Worm (Caenorhabditis elegans) whole organism, L3 larva: ENCODE measurements around the gene nlp-3.

Experiments used
- R02D3.7 ChIP-seq: fragments of 150-350 bp; optimal IDR thresholded peaks from 2 replicates; lab custom pipeline; 2014; ENCODE audit warnings: missing biosample characterization, missing genetic modification characterization
- ZK546.5 ChIP-seq: sonication (generic microtip); optimal IDR thresholded peaks from 2 replicates; lab custom pipeline; 2017; ENCODE audit warnings: missing biosample characterization, missing genetic modification characterization
- ama-1 ChIP-seq: fragments of 150-350 bp; optimal IDR thresholded peaks from 2 replicates; lab custom pipeline; 2018
- ceh-16 ChIP-seq: sonication (generic microtip); optimal IDR thresholded peaks from 2 replicates; lab custom pipeline; 2017; ENCODE audit warnings: missing biosample characterization, missing genetic modification characterization
- ceh-9 ChIP-seq: sonication (generic microtip); optimal IDR thresholded peaks from 2 replicates; lab custom pipeline; 2018; ENCODE audit warnings: missing biosample characterization, missing genetic modification characterization
- egl-5 ChIP-seq: fragments of 150-350 bp; optimal IDR thresholded peaks from 2 replicates; lab custom pipeline; 2017; ENCODE audit warnings: missing biosample characterization, missing genetic modification reagents, missing genetic modification characterization, inconsistent platforms
- elt-1 ChIP-seq: fragments of 150-350 bp; optimal IDR thresholded peaks from 2 replicates; lab custom pipeline; 2014; ENCODE audit warnings: missing biosample characterization, missing genetic modification characterization
- elt-2 ChIP-seq: sonication (generic microtip); optimal IDR thresholded peaks from 2 replicates; lab custom pipeline; 2016; ENCODE audit warnings: missing genetic modification reagents, mild to moderate bottlenecking, missing genetic modification characterization, missing compliant biosample characterization
- eor-1 ChIP-seq, 2 experiments: fragments of 150-350 bp; optimal IDR thresholded peaks; 2 replicates each; lab custom pipeline; 2014 to 2018; ENCODE audit warnings: missing biosample characterization in 2 of 2, missing genetic modification characterization in 2 of 2
- fkh-10 ChIP-seq: sonication (generic microtip); optimal IDR thresholded peaks from 2 replicates; lab custom pipeline; 2017; ENCODE audit warnings: missing biosample characterization, missing genetic modification reagents, missing genetic modification characterization
- fos-1 ChIP-seq: fragments of 150-350 bp; optimal IDR thresholded peaks from 2 replicates; lab custom pipeline; 2014; ENCODE audit warnings: missing biosample characterization, missing genetic modification characterization
- hmg-11 ChIP-seq: sonication (generic microtip); optimal IDR thresholded peaks from 2 replicates; lab custom pipeline; 2016; ENCODE audit warnings: missing genetic modification characterization, missing compliant biosample characterization
- jun-1 ChIP-seq: fragments of 150-350 bp; optimal IDR thresholded peaks from 2 replicates; lab custom pipeline; 2014; ENCODE audit warnings: missing biosample characterization, missing genetic modification reagents, missing genetic modification characterization
- lin-15B ChIP-seq: fragments of 150-350 bp; optimal IDR thresholded peaks from 2 replicates; lab custom pipeline; 2014; ENCODE audit warnings: missing biosample characterization, missing genetic modification characterization
- lin-39 ChIP-seq: fragments of 150-350 bp; optimal IDR thresholded peaks from 2 replicates; lab custom pipeline; 2018; ENCODE audit warnings: missing biosample characterization, missing genetic modification reagents, missing genetic modification characterization
- nhr-12 ChIP-seq: fragments of 150-350 bp; optimal IDR thresholded peaks from 2 replicates; lab custom pipeline; 2014; ENCODE audit warnings: missing biosample characterization, missing genetic modification characterization
- nhr-237 ChIP-seq: fragments of 150-350 bp; optimal IDR thresholded peaks from 2 replicates; lab custom pipeline; 2014; ENCODE audit warnings: missing biosample characterization, missing genetic modification characterization
- nhr-25 ChIP-seq: sonication (generic microtip); optimal IDR thresholded peaks from 2 replicates; lab custom pipeline; 2017; ENCODE audit warnings: missing biosample characterization, missing genetic modification characterization
- nhr-28 ChIP-seq: fragments of 150-350 bp; optimal IDR thresholded peaks from 2 replicates; lab custom pipeline; 2014; ENCODE audit warnings: missing biosample characterization, missing genetic modification characterization
- nhr-43 ChIP-seq: sonication (generic microtip); optimal IDR thresholded peaks from 2 replicates; lab custom pipeline; 2016; ENCODE audit warnings: mild to moderate bottlenecking, missing genetic modification characterization, missing compliant biosample characterization; ENCODE audit not compliant: poor library complexity, severe bottlenecking
- nhr-67 ChIP-seq: fragments of 150-350 bp; optimal IDR thresholded peaks from 2 replicates; lab custom pipeline; 2014; ENCODE audit warnings: missing biosample characterization, missing genetic modification characterization
- nhr-76 ChIP-seq: fragments of 150-350 bp; sonication (generic microtip); optimal IDR thresholded peaks from 5 replicates; lab custom pipeline; 2014; ENCODE audit warnings: missing biosample characterization, missing genetic modification characterization
- nhr-77 ChIP-seq: fragments of 150-350 bp; optimal IDR thresholded peaks from 2 replicates; lab custom pipeline; 2014; ENCODE audit warnings: missing biosample characterization, missing genetic modification characterization
- pha-4 ChIP-seq: fragments of 150-350 bp; optimal IDR thresholded peaks from 2 replicates; lab custom pipeline; 2014; ENCODE audit warnings: missing biosample characterization, missing genetic modification reagents, missing genetic modification characterization
- pqm-1 ChIP-seq: fragments of 150-350 bp; optimal IDR thresholded peaks from 2 replicates; lab custom pipeline; 2017; ENCODE audit warnings: missing biosample characterization, missing genetic modification characterization, inconsistent platforms
- sea-2 ChIP-seq: fragments of 150-350 bp; sonication (generic microtip); optimal IDR thresholded peaks from 4 replicates; lab custom pipeline; 2014; ENCODE audit warnings: missing biosample characterization, missing genetic modification reagents, missing genetic modification characterization
- skn-1 ChIP-seq: fragments of 150-350 bp; optimal IDR thresholded peaks from 2 replicates; lab custom pipeline; 2014; ENCODE audit warnings: missing biosample characterization, missing genetic modification characterization
- snpc-4 ChIP-seq: fragments of 150-350 bp; optimal IDR thresholded peaks from 2 replicates; lab custom pipeline; 2014; ENCODE audit warnings: missing biosample characterization, missing genetic modification characterization
- unc-62 ChIP-seq: fragments of 150-350 bp; sonication (generic microtip); optimal IDR thresholded peaks from 4 replicates; lab custom pipeline; 2014; ENCODE audit warnings: missing biosample characterization, missing genetic modification reagents, missing genetic modification characterization
- zag-1 ChIP-seq: fragments of 150-350 bp; optimal IDR thresholded peaks from 2 replicates; lab custom pipeline; 2014; ENCODE audit warnings: missing biosample characterization, missing genetic modification characterization
- ztf-11 ChIP-seq: fragments of 150-350 bp; optimal IDR thresholded peaks from 2 replicates; lab custom pipeline; 2014; ENCODE audit warnings: missing biosample characterization, missing genetic modification characterization
- ztf-4 ChIP-seq: fragments of 150-350 bp; optimal IDR thresholded peaks from 2 replicates; lab custom pipeline; 2014; ENCODE audit warnings: missing biosample characterization, missing genetic modification characterization

Gene nlp-3

DNA sequence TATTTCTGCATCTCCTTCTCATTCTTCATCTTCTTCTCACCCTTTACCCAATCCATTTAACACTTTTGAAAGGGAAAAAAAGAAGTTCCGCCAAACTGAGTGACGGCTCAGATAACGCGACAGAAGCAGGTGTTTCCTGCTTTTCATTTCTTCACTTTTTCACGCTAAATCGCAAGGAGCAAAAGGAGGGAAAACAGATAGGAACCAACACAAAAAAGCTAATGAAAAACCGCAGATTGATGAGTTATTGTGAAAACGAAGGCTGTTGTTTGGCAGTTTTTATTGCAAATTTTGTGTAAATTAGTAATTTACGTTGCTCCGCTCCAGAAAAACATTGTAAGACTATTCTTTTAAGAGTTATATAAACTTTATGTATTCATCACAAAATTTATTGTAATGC, 22.1 kb upstream of the nlp-3 start:
- no peak for TF ChIP-seq lin-15B (tag; lab: Kevin White, UChicago)
- peak; percentile 69 for TF ChIP-seq egl-5 (tag; lab: Kevin White, UChicago)
- TF ChIP-seq nhr-28 (tag; lab: Kevin White, UChicago), result no peak
- no peak for TF ChIP-seq unc-62 (GFP tag; lab: Kevin White, UChicago)
- no peak for TF ChIP-seq nhr-77 (tag; lab: Kevin White, UChicago)

DNA sequence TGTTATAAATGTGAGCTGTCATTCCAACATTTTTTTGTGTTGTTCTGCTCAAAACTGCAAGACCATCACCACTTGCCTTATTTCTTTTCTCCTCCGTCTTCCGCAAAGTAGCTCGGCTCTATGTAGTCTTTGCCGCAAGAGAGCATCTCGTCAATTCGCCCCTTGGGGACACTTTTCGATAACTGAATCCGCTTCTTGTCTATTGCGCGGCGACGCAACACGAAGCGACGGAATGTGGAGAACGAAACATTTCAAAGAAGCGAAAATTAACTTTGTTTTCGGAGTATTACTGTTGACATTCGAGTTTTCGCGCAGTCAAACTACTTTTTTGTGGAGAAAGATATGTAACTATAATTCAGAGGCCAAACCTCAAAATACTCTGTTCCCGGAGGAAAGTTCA, 19.9 kb upstream of the nlp-3 start:
- no peak for TF ChIP-seq nhr-25 (tag; lab: Kevin White, UChicago)
- peak; percentile 29 for TF ChIP-seq fkh-10 (GFP tag; lab: Kevin White, UChicago)
- peak; percentile 0 for TF ChIP-seq lin-39

DNA sequence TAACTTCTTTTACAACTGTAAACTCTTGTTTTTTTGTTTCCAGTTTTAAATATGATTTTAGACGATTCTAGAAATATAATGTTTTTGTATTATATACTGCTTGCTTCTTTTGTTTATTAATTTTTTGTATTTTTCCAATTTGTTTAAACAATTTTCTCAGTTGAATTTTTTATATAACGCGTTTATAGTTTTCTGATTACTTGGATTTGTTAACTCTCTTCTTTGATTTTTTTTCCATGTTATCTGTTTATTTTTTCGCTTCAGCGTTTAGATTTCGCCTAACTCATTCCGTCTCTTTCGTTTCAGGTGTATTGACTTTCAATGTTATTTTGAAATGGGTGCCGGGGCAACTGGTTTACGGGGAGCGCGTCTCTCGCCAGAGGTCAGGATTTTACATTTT, 12.7 kb upstream of the nlp-3 start, which contains the start of gene gpa-6:
Gene gpa-6, plus strand, starts transcription at position 301 of the 400 bp plus-strand sequence.
- TF ChIP-seq ZK546.5 (tag; lab: Kevin White, UChicago) (no peak), pqm-1 (no peak), elt-2 (no peak), nhr-28 (tag; lab: Kevin White, UChicago) (no peak), jun-1 (tag; lab: Kevin White, UChicago) (no peak), pha-4 (tag; lab: Kevin White, UChicago) (no peak), nhr-25 (tag; lab: Kevin White, UChicago) (no peak), nhr-43 (no peak)

DNA sequence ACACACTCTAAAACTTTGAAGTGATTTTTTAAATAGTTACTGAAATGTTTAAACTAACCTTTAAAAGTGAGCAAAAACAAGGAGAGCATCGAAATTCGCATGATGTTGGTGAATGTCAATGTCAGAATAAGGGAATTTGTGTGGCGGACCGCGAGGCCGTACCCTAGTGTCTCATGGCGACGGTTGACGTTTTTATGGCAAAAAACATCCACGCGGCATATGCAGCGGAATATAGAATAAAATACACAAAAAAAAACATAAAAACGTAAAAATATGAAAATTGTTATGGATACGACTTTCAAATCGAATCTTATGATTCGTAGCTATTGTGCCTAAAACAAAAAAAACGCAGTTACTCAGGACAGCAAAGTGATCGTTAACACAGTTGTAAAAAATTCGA, 11.6 kb upstream of the nlp-3 start, which contains the start of gene cwp-5:
Gene cwp-5, minus strand, starts transcription at position 101 of the 400 bp plus-strand sequence.
- TF ChIP-seq ama-1 (lab: Kevin White, UChicago) (no peak), sea-2 (GFP tag; lab: Kevin White, UChicago) (no peak), R02D3.7 (tag; lab: Kevin White, UChicago) (no peak), eor-1 (tag; optimal IDR thresholded peaks at IDR 0.05; lab: Kevin White, UChicago) (no peak), lin-39 (no peak), ceh-16 (tag; lab: Kevin White, UChicago) (no peak), pha-4 (tag; lab: Kevin White, UChicago) (no peak), snpc-4 (no peak), elt-1 (tag; lab: Kevin White, UChicago) (no peak), nhr-237 (no peak), zag-1 (tag; lab: Kevin White, UChicago) (no peak), ztf-4 (tag; lab: Kevin White, UChicago) (no peak), nhr-76 (tag; lab: Kevin White, UChicago) (no peak), ZK546.5 (tag; lab: Kevin White, UChicago) (no peak), jun-1 (tag; lab: Kevin White, UChicago) (no peak), skn-1 (tag; lab: Kevin White, UChicago) (no peak), fos-1 (tag; lab: Kevin White, UChicago) (no peak), nhr-67 (no peak), unc-62 (GFP tag; lab: Kevin White, UChicago) (no peak), ztf-11 (tag; lab: Kevin White, UChicago) (no peak)

DNA sequence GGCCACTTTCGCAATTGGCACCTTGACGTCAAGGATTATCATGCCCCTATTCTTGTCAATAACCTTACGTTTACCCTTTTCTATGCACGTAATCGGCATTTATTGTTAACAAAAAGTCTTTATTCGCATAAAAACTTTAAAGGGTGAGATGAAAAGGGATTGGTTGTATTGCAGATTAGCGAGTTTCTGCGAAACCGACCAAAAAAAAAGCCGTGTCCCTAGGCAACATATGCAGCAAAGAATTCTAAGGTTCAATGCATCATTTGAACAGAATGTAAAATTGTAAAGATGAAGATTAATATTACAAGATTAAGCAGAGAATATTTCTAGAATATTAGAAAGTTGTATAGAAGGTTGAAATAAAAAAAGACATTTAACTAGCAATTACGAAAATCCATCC, 3.8 kb upstream of the nlp-3 start:
- TF ChIP-seq elt-1 (tag; lab: Kevin White, UChicago) (no peak), ceh-9 (tag; lab: Kevin White, UChicago) (no peak), ztf-4 (tag; lab: Kevin White, UChicago) (no peak)

DNA sequence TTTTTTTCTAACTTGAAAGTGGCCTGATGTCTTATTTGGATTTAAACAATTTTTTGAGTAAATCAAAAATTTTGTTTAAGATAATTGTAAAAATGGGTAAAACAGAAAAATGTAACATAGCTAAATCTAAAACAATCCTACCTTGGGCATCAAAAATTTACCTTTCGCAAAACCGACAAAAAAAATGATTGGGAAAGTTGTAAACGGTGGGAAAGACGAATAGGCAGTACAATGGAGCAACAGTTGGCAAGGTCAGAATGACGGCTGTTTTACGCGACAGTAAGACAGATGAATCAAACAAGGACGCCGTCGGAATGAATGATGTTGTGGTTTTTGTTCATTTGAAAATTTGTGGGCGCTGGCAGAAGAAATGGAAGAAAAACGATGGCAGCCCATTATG, 3.8 kb downstream of the nlp-3 start:
- no peak for TF ChIP-seq ama-1 (lab: Kevin White, UChicago)
- no peak for TF ChIP-seq nhr-12 (tag; lab: Kevin White, UChicago)
- no peak for TF ChIP-seq ceh-16 (tag; lab: Kevin White, UChicago)
- TF ChIP-seq hmg-11, result no peak
- no peak for TF ChIP-seq fos-1 (tag; lab: Kevin White, UChicago)
- no peak for TF ChIP-seq egl-5 (tag; lab: Kevin White, UChicago)
- TF ChIP-seq lin-15B (tag; lab: Kevin White, UChicago), result no peak
- TF ChIP-seq nhr-28 (tag; lab: Kevin White, UChicago), result no peak
- no peak for TF ChIP-seq R02D3.7 (tag; lab: Kevin White, UChicago)
- no peak for TF ChIP-seq nhr-43
- TF ChIP-seq, all 47 proteins: peak for 0
